Fruit fly (Drosophila melanogaster): ENCODE data around the gene CG9016.

CG9016 gene

DNA sequence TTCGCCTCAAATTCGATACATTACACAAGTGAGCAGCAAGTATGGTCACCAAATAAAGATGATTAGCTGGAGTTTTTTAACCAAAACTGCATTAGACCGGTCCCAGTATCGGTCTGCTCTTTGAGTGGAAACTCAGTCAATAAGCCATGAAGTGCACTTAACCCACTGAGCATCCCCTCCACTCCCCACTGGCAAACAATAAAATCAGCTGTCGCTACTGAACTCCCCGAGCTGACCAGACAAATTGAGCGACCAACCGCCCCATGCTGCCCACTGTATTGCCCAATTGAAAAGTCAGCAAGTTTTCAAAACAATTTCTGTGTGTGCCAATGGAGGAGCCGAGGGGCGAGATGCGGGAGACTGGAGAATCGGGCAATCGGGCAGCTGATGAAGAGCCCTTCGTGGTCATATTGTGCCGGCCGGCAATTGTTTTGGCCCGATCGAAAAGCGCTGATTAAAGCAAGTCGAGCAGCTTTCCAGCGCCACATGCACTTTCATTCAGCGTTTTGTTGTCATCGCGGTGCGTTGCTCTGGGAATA, 24.2 kb downstream of the CG9016 start:
- TF ChIP-seq Snoo (tag; optimal IDR thresholded peaks at IDR 0.05) (no peak), CG4496 (GFP tag; IDR thresholded peaks at IDR 0.05) (0 out of 3 replicates have a peak, but pooled peaks have one; percentile 26), CG14655 (GFP tag; optimal IDR thresholded peaks at IDR 0.05) (peak; percentile 21), Pif1A (GFP tag; optimal IDR thresholded peaks at IDR 0.05) (no peak)

dm6 chr2L:5894533-5894932, 28.9 kb downstream of the CG9016 start:
- TF ChIP-seq Ets98B (GFP tag; IDR thresholded peaks at IDR 0.05), result no peak
- TF ChIP-seq CG13204 (GFP tag; optimal IDR thresholded peaks at IDR 0.05), result no peak
- TF ChIP-seq CG10348 (GFP tag; IDR thresholded peaks at IDR 0.05), result no peak
- TF ChIP-seq CG32121 (GFP tag; IDR thresholded peaks at IDR 0.05), result no peak
- no peak for TF ChIP-seq CG9948 (tag; optimal IDR thresholded peaks at IDR 0.05)
- TF ChIP-seq Snoo (tag; optimal IDR thresholded peaks at IDR 0.05), result no peak
- TF ChIP-seq EcR (GFP tag; optimal IDR thresholded peaks at IDR 0.05), result no peak
- TF ChIP-seq rn (GFP tag; IDR thresholded peaks at IDR 0.05), result no peak
- no peak for TF ChIP-seq fd96Ca (GFP tag; IDR thresholded peaks at IDR 0.05)
- no peak for TF ChIP-seq CG34367 (tag; optimal IDR thresholded peaks at IDR 0.05)
- no peak for TF ChIP-seq CG17806 (tag; optimal IDR thresholded peaks at IDR 0.05)
- no peak for TF ChIP-seq CG8301 (tag; optimal IDR thresholded peaks at IDR 0.05)
- no peak for TF ChIP-seq Pif1B (GFP tag; optimal IDR thresholded peaks at IDR 0.05)
- no peak for TF ChIP-seq CG4496 (GFP tag; IDR thresholded peaks at IDR 0.05)
- TF ChIP-seq D1 (tag; optimal IDR thresholded peaks at IDR 0.05), result no peak
- TF ChIP-seq CG8159 (tag; optimal IDR thresholded peaks at IDR 0.05), result no peak
- TF ChIP-seq CG15710 (tag; optimal IDR thresholded peaks at IDR 0.05), result no peak
- no peak for TF ChIP-seq CG14655 (GFP tag; optimal IDR thresholded peaks at IDR 0.05)

DNA sequence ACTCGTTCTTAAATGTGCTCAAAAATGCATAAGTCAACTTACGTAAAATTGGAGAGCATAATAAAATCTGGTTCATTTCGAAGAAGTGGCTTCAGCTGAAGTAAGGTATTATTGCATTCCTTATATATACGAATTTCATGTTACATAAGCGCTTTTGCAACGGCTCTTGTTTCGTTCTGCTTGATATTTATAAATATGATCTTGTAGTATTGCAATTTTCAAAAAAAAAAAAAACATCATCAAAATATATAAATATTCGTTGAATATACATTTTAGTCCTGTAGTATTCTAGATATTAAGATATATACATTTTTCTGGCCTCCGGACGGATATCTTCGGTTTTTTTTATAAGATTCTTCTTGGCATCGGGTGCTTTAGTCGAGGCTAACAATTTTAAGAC, 29.7 kb downstream of the CG9016 start, which contains the start of gene Acp26Aa:
Acp26Aa (minus strand) TSS at position 101 of the 400 bp plus-strand sequence.
- TF ChIP-seq Pif1A (GFP tag; optimal IDR thresholded peaks at IDR 0.05), result no peak
- no peak for TF ChIP-seq CG15710 (tag; optimal IDR thresholded peaks at IDR 0.05)
- no peak for TF ChIP-seq CG13204 (GFP tag; optimal IDR thresholded peaks at IDR 0.05)
- no peak for TF ChIP-seq CG17806 (tag; optimal IDR thresholded peaks at IDR 0.05)
- no peak for TF ChIP-seq CG9948 (tag; optimal IDR thresholded peaks at IDR 0.05)
- no peak for TF ChIP-seq CG14655 (GFP tag; optimal IDR thresholded peaks at IDR 0.05)
- no peak for TF ChIP-seq CG4496 (GFP tag; IDR thresholded peaks at IDR 0.05)
- TF ChIP-seq CG12605 (GFP tag; IDR thresholded peaks at IDR 0.05), result no peak
- no peak for TF ChIP-seq CG10348 (GFP tag; IDR thresholded peaks at IDR 0.05)
- no peak for TF ChIP-seq Ets98B (GFP tag; IDR thresholded peaks at IDR 0.05)
- no peak for TF ChIP-seq D1 (tag; optimal IDR thresholded peaks at IDR 0.05)
- no peak for TF ChIP-seq Snoo (tag; optimal IDR thresholded peaks at IDR 0.05)
- TF ChIP-seq CG34367 (tag; optimal IDR thresholded peaks at IDR 0.05), result no peak
- TF ChIP-seq Pif1B (GFP tag; optimal IDR thresholded peaks at IDR 0.05), result no peak
- TF ChIP-seq gl (tag; optimal IDR thresholded peaks at IDR 0.05), result no peak
- TF ChIP-seq rn (GFP tag; IDR thresholded peaks at IDR 0.05), result no peak

- no peak for TF ChIP-seq CG13204 (GFP tag; optimal IDR thresholded peaks at IDR 0.05)
Measured at dm6 chr2L:5892762-5893161, 30.7 kb downstream of the CG9016 start, which contains the start of gene Acp26Ab. TSS of gene Acp26Ab (minus strand) at chr2L:5892862.

DNA sequence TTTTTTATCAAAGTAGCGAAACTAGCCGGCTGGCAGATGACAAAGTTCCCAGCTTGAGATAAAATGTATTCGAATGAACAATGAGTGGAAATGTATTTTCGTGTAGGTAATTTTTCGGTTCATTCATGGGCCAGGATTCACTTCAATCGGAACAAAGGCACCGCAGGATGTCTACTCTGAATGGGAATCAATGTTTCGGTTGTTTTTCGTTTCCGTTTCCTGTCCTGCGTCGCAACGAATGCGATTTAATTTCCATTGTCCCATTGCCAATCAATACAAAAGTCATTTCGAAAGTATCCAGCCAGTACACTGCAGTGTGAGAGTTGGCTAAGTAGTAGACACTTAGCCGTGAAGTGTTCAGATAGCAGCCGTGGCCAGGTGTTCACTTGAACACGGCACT, 32.9 kb downstream of the CG9016 start:
- TF ChIP-seq CG15710 (tag; optimal IDR thresholded peaks at IDR 0.05), result no peak
- TF ChIP-seq CG10348 (GFP tag; IDR thresholded peaks at IDR 0.05), result no peak
- no peak for TF ChIP-seq CG8301 (tag; optimal IDR thresholded peaks at IDR 0.05)
- TF ChIP-seq EcR (GFP tag; optimal IDR thresholded peaks at IDR 0.05), result no peak
- TF ChIP-seq CG8159 (tag; optimal IDR thresholded peaks at IDR 0.05), result no peak
- TF ChIP-seq CG13204 (GFP tag; optimal IDR thresholded peaks at IDR 0.05), result no peak
- no peak for TF ChIP-seq CG14655 (GFP tag; optimal IDR thresholded peaks at IDR 0.05)

- TF ChIP-seq CG8301 (tag; optimal IDR thresholded peaks at IDR 0.05) (no peak), EcR (GFP tag; optimal IDR thresholded peaks at IDR 0.05) (peak; percentile 33), fd96Ca (GFP tag; IDR thresholded peaks at IDR 0.05) (no peak)
Measured at dm6 chr2L:5886955-5887354, 36.5 kb downstream of the CG9016 start.

dm6 chr2L:5885702-5886101, 37.8 kb downstream of the CG9016 start, which contains the start of gene CG9029:
TSS of gene CG9029 (plus strand) at chr2L:5886002.
- TF ChIP-seq CG13204 (GFP tag; optimal IDR thresholded peaks at IDR 0.05) (no peak), CG9948 (tag; optimal IDR thresholded peaks at IDR 0.05) (no peak), CG32121 (GFP tag; IDR thresholded peaks at IDR 0.05) (no peak), gl (tag; optimal IDR thresholded peaks at IDR 0.05) (no peak), fd96Ca (GFP tag; IDR thresholded peaks at IDR 0.05) (no peak), CG17806 (tag; optimal IDR thresholded peaks at IDR 0.05) (no peak), Snoo (tag; optimal IDR thresholded peaks at IDR 0.05) (no peak), CG15710 (tag; optimal IDR thresholded peaks at IDR 0.05) (no peak), Ets98B (GFP tag; IDR thresholded peaks at IDR 0.05) (no peak), CG10348 (GFP tag; IDR thresholded peaks at IDR 0.05) (no peak), CG8159 (tag; optimal IDR thresholded peaks at IDR 0.05) (no peak), Pif1B (GFP tag; optimal IDR thresholded peaks at IDR 0.05) (no peak), CG4496 (GFP tag; IDR thresholded peaks at IDR 0.05) (no peak), D1 (tag; optimal IDR thresholded peaks at IDR 0.05) (no peak), CG8301 (tag; optimal IDR thresholded peaks at IDR 0.05) (no peak), EcR (GFP tag; optimal IDR thresholded peaks at IDR 0.05) (no peak)
